Fruit fly (Drosophila melanogaster): ENCODE data around the gene ssp5.

DNA sequence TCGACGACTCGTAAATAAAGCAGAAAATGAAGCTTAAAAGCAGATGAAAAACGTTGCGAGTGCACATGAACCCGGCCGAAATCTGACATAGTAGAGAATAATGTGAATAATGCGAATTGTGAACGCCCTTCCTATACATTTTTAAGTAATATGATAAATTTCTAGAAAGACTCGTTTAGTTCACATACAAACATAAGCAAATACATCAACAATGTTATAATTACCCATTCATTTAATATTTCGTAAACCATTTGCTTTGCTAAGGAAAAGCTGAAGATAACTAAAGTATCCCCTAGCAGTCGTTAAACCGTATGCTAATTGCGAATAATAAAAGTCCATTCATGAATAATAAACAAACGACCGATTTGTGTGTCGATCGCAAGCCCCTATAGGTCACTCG lies 50.6 kb downstream of the ssp5 start:
- TF ChIP-seq psq (optimal IDR thresholded peaks at IDR 0.05) (no peak), ttk (optimal IDR thresholded peaks at IDR 0.05) (no peak), Myc (optimal IDR thresholded peaks at IDR 0.05) (no peak)
